Fruit fly (Drosophila melanogaster) whole organism, embryonic: ENCODE data around the gene Cog3.

Experiments
- Blimp-1 ChIP-seq: fragments of 200-800 bp; sonication (Bioruptor generic); optimal IDR thresholded peaks from 3 replicates; lab custom pipeline; 2018; ENCODE audit warnings: missing biosample characterization, missing genetic modification characterization, mild to moderate bottlenecking, moderate library complexity, missing genetic modification reagents
- CG31224 ChIP-seq: fragments of 200-800 bp; sonication (Bioruptor generic); IDR thresholded peaks from 2 replicates; pipeline ENCODE4 v1.3.6; 2022; ENCODE audit warnings: missing biosample characterization, missing genetic modification characterization
- CG31388 ChIP-seq: fragments of 200-800 bp; sonication (Bioruptor generic); optimal IDR thresholded peaks from 2 replicates; lab custom pipeline; 2016; ENCODE audit warnings: missing biosample characterization, missing genetic modification characterization
- CG32772 ChIP-seq: fragments of 200-800 bp; sonication (Bioruptor generic); IDR thresholded peaks from 2 replicates; pipeline ENCODE4 v1.3.6; 2022; ENCODE audit warnings: missing biosample characterization, missing genetic modification characterization
- Doc2 ChIP-seq: fragments of 200-800 bp; sonication (Bioruptor generic); IDR thresholded peaks from 2 replicates; pipeline ENCODE4 v1.3.6; 2022; ENCODE audit warnings: missing biosample characterization, missing genetic modification characterization
- Ets65A ChIP-seq: fragments of 200-800 bp; sonication (Bioruptor generic); peaks from one replicate; lab custom pipeline; 2016; ENCODE audit warnings: missing biosample characterization, missing genetic modification characterization
- Hr39 ChIP-seq: fragments of >200 bp; optimal IDR thresholded peaks from 2 replicates; lab custom pipeline; 2017
- YL-1 ChIP-seq: fragments of 200-800 bp; sonication (Bioruptor generic); optimal IDR thresholded peaks from 3 replicates; lab custom pipeline; 2017; ENCODE audit warnings: missing biosample characterization, mild to moderate bottlenecking, missing genetic modification characterization
- gem ChIP-seq: fragments of 200-800 bp; sonication (Bioruptor generic); optimal IDR thresholded peaks from 2 replicates; lab custom pipeline; 2019; ENCODE audit warnings: missing biosample characterization, mild to moderate bottlenecking, missing genetic modification characterization, moderate library complexity
- repo ChIP-seq: fragments of 200-800 bp; sonication (Bioruptor generic); optimal IDR thresholded peaks from 2 replicates; lab custom pipeline; 2016; ENCODE audit warnings: missing biosample characterization, missing genetic modification characterization
- sens ChIP-seq: fragments of 200-800 bp; sonication (Bioruptor generic); peaks from one replicate; lab custom pipeline; 2016; ENCODE audit warnings: missing biosample characterization, missing genetic modification characterization
- sisA ChIP-seq: fragments of 200-800 bp; sonication (Bioruptor generic); IDR thresholded peaks from 2 replicates; pipeline ENCODE4 v1.3.6; 2022; ENCODE audit warnings: missing biosample characterization, missing genetic modification characterization
- wdn ChIP-seq: fragments of 200-800 bp; sonication (Bioruptor generic); IDR thresholded peaks from 2 replicates; pipeline ENCODE4 v1.3.6; 2022; ENCODE audit warnings: missing biosample characterization, missing genetic modification characterization

Gene Cog3

DNA sequence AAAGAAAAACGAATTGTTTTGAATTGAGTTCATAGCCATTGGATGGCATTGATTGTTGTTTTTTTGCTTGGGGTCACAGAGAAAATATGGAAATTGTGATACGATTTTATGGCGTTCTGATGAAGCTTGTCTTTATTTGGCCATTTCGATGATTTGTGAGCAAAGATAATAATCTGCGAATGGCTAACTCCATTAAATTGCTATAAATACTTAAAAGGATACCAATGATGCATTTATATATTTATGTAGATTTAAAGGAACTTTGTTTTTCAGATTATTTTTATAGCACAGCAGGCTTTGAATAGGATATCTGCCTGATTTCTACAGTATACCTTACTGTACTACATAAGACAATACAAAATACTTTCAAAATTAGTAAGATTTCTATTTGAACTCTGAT lies 46.6 kb downstream of the Cog3 start, which contains the start of gene CG8840:
TSS of gene CG8840 (plus strand) at position 301 of the 400 bp plus-strand sequence.
- TF ChIP-seq sens (peak; percentile 29), repo (no peak)

- TF ChIP-seq gem (tag; lab: Kevin White, UChicago), result no peak
- peak; percentile 55 for TF ChIP-seq Hr39 (lab: Kevin White, UChicago)
- TF ChIP-seq CG31224 (GFP tag; lab: Robert Waterston, UW), result no peak
- no peak for TF ChIP-seq Blimp-1 (GFP tag; lab: Kevin White, UChicago)
- no peak for TF ChIP-seq Doc2 (GFP tag; lab: Robert Waterston, UW)
- peak; percentile 0 for TF ChIP-seq Ets65A
- no peak for TF ChIP-seq wdn (GFP tag; lab: Robert Waterston, UW)
- no peak for TF ChIP-seq CG31388
- no peak for TF ChIP-seq CG32772 (GFP tag; lab: Robert Waterston, UW)
- TF ChIP-seq sisA, result peak; percentile 22; the same call in 1 of the 2 replicates
- TF ChIP-seq YL-1 (GFP tag; lab: Kevin White, UChicago), result no peak
Measured at dm6 chr2L:3407722-3408121, 49.1 kb downstream of the Cog3 start.
